Fruit fly (Drosophila melanogaster) whole organism, prepupa: ENCODE measurements around the gene Rim2.

Experiments
- CG11762 ChIP-seq: fragments of 200-800 bp; sonication (Bioruptor generic); optimal IDR thresholded peaks from 3 replicates; lab custom pipeline; 2016; ENCODE audit warnings: missing biosample characterization, missing genetic modification characterization; ENCODE audit not compliant: insufficient read depth
- CG16779 ChIP-seq: fragments of 200-800 bp; sonication (Bioruptor generic); optimal IDR thresholded peaks from 3 replicates; lab custom pipeline; 2017; ENCODE audit warnings: missing biosample characterization, mild to moderate bottlenecking, missing genetic modification characterization
- CG3032 ChIP-seq: fragments of 200-800 bp; optimal IDR thresholded peaks from 2 replicates; lab custom pipeline; 2019; ENCODE audit warnings: missing biosample characterization, mild to moderate bottlenecking, missing genetic modification characterization, moderate library complexity
- CG34406 ChIP-seq: fragments of 200-800 bp; sonication (Bioruptor generic); optimal IDR thresholded peaks from 3 replicates; lab custom pipeline; 2016; ENCODE audit warnings: missing biosample characterization, missing genetic modification characterization
- CG6276 ChIP-seq: fragments of 200-800 bp; sonication (Bioruptor generic); optimal IDR thresholded peaks from 2 replicates; lab custom pipeline; 2017; ENCODE audit warnings: missing biosample characterization, mild to moderate bottlenecking, missing genetic modification characterization
- CG6854 ChIP-seq: fragments of 200-800 bp; sonication (Bioruptor generic); optimal IDR thresholded peaks from 2 replicates; lab custom pipeline; 2017; ENCODE audit warnings: missing biosample characterization, mild to moderate bottlenecking, missing genetic modification characterization
- CG9139 ChIP-seq: fragments of 200-800 bp; sonication (Bioruptor generic); optimal IDR thresholded peaks from 3 replicates; lab custom pipeline; 2017; ENCODE audit warnings: missing biosample characterization, mild to moderate bottlenecking, missing genetic modification characterization
- Gug ChIP-seq: fragments of 200-800 bp; sonication (Bioruptor generic); IDR thresholded peaks from 2 replicates; pipeline ENCODE4 v1.3.6; 2022; ENCODE audit warnings: missing biosample characterization, missing genetic modification characterization
- Hr4 ChIP-seq: fragments of 200-800 bp; sonication (Bioruptor generic); optimal IDR thresholded peaks from 3 replicates; lab custom pipeline; 2016; ENCODE audit warnings: missing biosample characterization, missing genetic modification characterization
- Lpt ChIP-seq: fragments of 200-800 bp; sonication (Bioruptor generic); optimal IDR thresholded peaks from 3 replicates; lab custom pipeline; 2016; ENCODE audit warnings: missing biosample characterization, missing genetic modification characterization
- spab ChIP-seq: fragments of 200-800 bp; sonication (Bioruptor generic); optimal IDR thresholded peaks from 2 replicates; lab custom pipeline; 2017; ENCODE audit warnings: missing biosample characterization, mild to moderate bottlenecking, missing genetic modification characterization, missing genetic modification reagents
- vri ChIP-seq: fragments of 200-800 bp; sonication (Bioruptor generic); optimal IDR thresholded peaks from 3 replicates; lab custom pipeline; 2016; ENCODE audit warnings: missing biosample characterization, mild to moderate bottlenecking, missing genetic modification characterization

DNA sequence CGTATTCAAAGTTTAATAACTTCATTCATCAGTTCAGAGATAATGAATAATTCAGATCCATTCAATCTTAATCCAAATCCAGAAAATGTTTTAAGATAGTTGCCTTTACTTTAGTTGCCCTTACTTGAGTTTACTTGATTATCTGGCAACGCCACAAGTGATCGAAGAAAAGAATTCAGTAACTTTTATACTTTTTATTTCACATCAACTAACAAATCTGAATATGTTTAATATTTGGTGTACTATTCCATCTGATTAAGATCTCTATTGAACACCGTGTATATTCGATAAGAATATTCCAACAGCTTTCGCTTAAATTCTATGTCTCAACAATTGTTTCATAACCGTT, 378 bp upstream of the Rim2 start:
- TF ChIP-seq CG9139 (GFP tag; lab: Kevin White, UChicago): no peak
- no peak for TF ChIP-seq Hr4 (GFP tag; lab: Kevin White, UChicago)
- TF ChIP-seq CG3032 (tag; lab: Kevin White, UChicago): no peak
- no peak for TF ChIP-seq Lpt
- TF ChIP-seq CG34406 (GFP tag; lab: Kevin White, UChicago): no peak
- TF ChIP-seq spab (GFP tag; lab: Kevin White, UChicago): no peak
- TF ChIP-seq vri: no peak
- no peak for TF ChIP-seq CG6854
- no peak for TF ChIP-seq Gug (GFP tag; lab: Robert Waterston, UW)
- no peak for TF ChIP-seq CG6276 (GFP tag; lab: Kevin White, UChicago)
- no peak for TF ChIP-seq CG11762
- TF ChIP-seq CG16779 (tag; lab: Kevin White, UChicago): no peak
